Worm (Caenorhabditis elegans): ENCODE data around the gene skpo-2.
"Not testable (repeated sequence)": the region's sequence is repeated elsewhere in the genome, so short reads cannot be mapped to it uniquely, and the experiment has no call there.

skpo-2 gene

ce11 chrII:3452421-3452820 lies 16.1 kb upstream of the skpo-2 start, which contains the start of gene C16C8.12:
Gene C16C8.12, plus strand, starts transcription at chrII:3452721.
- TF ChIP-seq M03D4.4 (tag; optimal IDR thresholded peaks at IDR 0.05) (no peak), nhr-28 (tag; optimal IDR thresholded peaks at IDR 0.05) (no peak), lin-32 (GFP tag; optimal IDR thresholded peaks at IDR 0.05) (no peak), lin-13 (tag; optimal IDR thresholded peaks at IDR 0.05) (no peak), pha-4 (tag; optimal IDR thresholded peaks at IDR 0.05) (no peak), elt-1 (tag; optimal IDR thresholded peaks at IDR 0.05; ENCODE audit: borderline replicate concordance, insufficient read depth) (no peak), ceh-43 (GFP tag; optimal IDR thresholded peaks at IDR 0.05) (no peak), drap-1 (GFP tag; optimal IDR thresholded peaks at IDR 0.05) (no peak), unc-120 (tag; optimal IDR thresholded peaks at IDR 0.05; ENCODE audit: poor library complexity, severe bottlenecking) (no peak), elt-3 (tag; optimal IDR thresholded peaks at IDR 0.05) (no peak)

ce11 chrII:3449514-3449913 lies 13.2 kb upstream of the skpo-2 start, which contains the start of gene C16C8.14:
Gene C16C8.14, plus strand, starts transcription at chrII:3449814.
- not testable (repeated sequence) for TF ChIP-seq ceh-43 (GFP tag; optimal IDR thresholded peaks at IDR 0.05); elt-3 (tag; optimal IDR thresholded peaks at IDR 0.05); mls-2 (tag; optimal IDR thresholded peaks at IDR 0.05)

ce11 chrII:3448776-3449280 lies 12.5 kb upstream of the skpo-2 start, which contains the start of gene C16C8.25:
Gene C16C8.25, plus strand, starts transcription at chrII:3449230.
- TF ChIP-seq lsy-2 (tag; optimal IDR thresholded peaks at IDR 0.05) (no peak), flh-1 (GFP tag; optimal IDR thresholded peaks at IDR 0.05) (no peak), bed-3 (GFP tag; optimal IDR thresholded peaks at IDR 0.05) (no peak), nhr-28 (tag; optimal IDR thresholded peaks at IDR 0.05) (no peak), blmp-1 (tag; optimal IDR thresholded peaks at IDR 0.05) (no peak), lin-13 (tag; optimal IDR thresholded peaks at IDR 0.05) (no peak), tbx-8 (GFP tag; optimal IDR thresholded peaks at IDR 0.05) (no peak), sem-2 (GFP tag; optimal IDR thresholded peaks at IDR 0.05) (no peak), ztf-11 (tag; optimal IDR thresholded peaks at IDR 0.05) (no peak), sptf-1 (tag; optimal IDR thresholded peaks at IDR 0.05) (no peak), M03D4.4 (tag; optimal IDR thresholded peaks at IDR 0.05) (no peak), ham-2 (GFP tag; optimal IDR thresholded peaks at IDR 0.05) (no peak), nhr-76 (tag; optimal IDR thresholded peaks at IDR 0.05) (no peak), cnd-1 (tag; optimal IDR thresholded peaks at IDR 0.05) (no peak), pha-4 (tag; optimal IDR thresholded peaks at IDR 0.05) (no peak), drap-1 (GFP tag; optimal IDR thresholded peaks at IDR 0.05) (no peak), mep-1 (tag; optimal IDR thresholded peaks at IDR 0.05) (no peak)

- TF ChIP-seq lin-13 (tag; optimal IDR thresholded peaks at IDR 0.05) = no peak
- no peak for TF ChIP-seq lsy-2 (tag; optimal IDR thresholded peaks at IDR 0.05)
- no peak for TF ChIP-seq elt-1 (tag; optimal IDR thresholded peaks at IDR 0.05; ENCODE audit: borderline replicate concordance, insufficient read depth)
- TF ChIP-seq pha-4 (tag; optimal IDR thresholded peaks at IDR 0.05) = no peak
- TF ChIP-seq drap-1 (GFP tag; optimal IDR thresholded peaks at IDR 0.05) = no peak
- no peak for TF ChIP-seq mls-2 (tag; optimal IDR thresholded peaks at IDR 0.05)
- no peak for TF ChIP-seq ztf-11 (tag; optimal IDR thresholded peaks at IDR 0.05)
- no peak for TF ChIP-seq unc-39 (tag; optimal IDR thresholded peaks at IDR 0.05)
- TF ChIP-seq ces-1 (GFP tag; optimal IDR thresholded peaks at IDR 0.05) = no peak
- TF ChIP-seq nhr-28 (tag; optimal IDR thresholded peaks at IDR 0.05) = no peak
- TF ChIP-seq nhr-12 (tag; optimal IDR thresholded peaks at IDR 0.05) = no peak
- TF ChIP-seq unc-120 (tag; optimal IDR thresholded peaks at IDR 0.05; ENCODE audit: poor library complexity, severe bottlenecking) = no peak
- no peak for TF ChIP-seq hlh-1 (tag; optimal IDR thresholded peaks at IDR 0.05)
- TF ChIP-seq lin-32 (GFP tag; optimal IDR thresholded peaks at IDR 0.05) = no peak
- TF ChIP-seq nhr-237 (tag; optimal IDR thresholded peaks at IDR 0.05) = no peak
- TF ChIP-seq bed-3 (GFP tag; optimal IDR thresholded peaks at IDR 0.05) = no peak
- TF ChIP-seq mep-1 (tag; optimal IDR thresholded peaks at IDR 0.05) = no peak
- no peak for TF ChIP-seq snpc-4 (tag; optimal IDR thresholded peaks at IDR 0.05)
- TF ChIP-seq ham-2 (GFP tag; optimal IDR thresholded peaks at IDR 0.05) = no peak
These were observed 11.6 kb upstream of the skpo-2 start, which contains the start of gene C16C8.21 for ce11 chrII:3447906-3448305. Gene C16C8.21, plus strand, starts transcription at chrII:3448206.

DNA sequence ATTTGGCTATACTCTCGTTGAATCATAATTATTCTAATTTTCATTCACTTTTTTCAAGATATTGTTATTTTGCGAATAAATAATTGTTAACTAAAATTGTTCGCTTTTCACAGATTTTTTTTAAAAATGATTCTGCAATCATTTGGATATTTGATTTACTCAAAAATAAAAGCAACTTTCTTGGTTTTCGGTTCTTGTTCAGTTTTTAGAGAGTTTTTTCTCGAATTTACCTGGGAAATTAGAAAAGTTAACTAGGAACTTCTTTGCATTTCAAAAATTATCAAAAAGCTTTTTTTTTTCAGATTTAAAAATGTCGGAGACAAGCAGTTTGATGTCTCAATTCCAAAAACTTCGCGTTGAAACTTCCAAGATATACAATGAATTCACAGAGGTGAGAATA lies 10.3 kb upstream of the skpo-2 start, which contains the start of the genes C16C8.20 and gldi-6:
C16C8.20 (plus strand) TSS at position 301 of the 400 bp plus-strand sequence.
gldi-6 (plus strand) TSS at position 301 of the 400 bp plus-strand sequence.
- TF ChIP-seq ceh-43 (GFP tag; optimal IDR thresholded peaks at IDR 0.05) (no peak), cnd-1 (tag; optimal IDR thresholded peaks at IDR 0.05) (no peak), snpc-4 (tag; optimal IDR thresholded peaks at IDR 0.05) (no peak), unc-120 (tag; optimal IDR thresholded peaks at IDR 0.05; ENCODE audit: poor library complexity, severe bottlenecking) (no peak), mep-1 (tag; optimal IDR thresholded peaks at IDR 0.05) (no peak), lin-13 (tag; optimal IDR thresholded peaks at IDR 0.05) (no peak), unc-39 (tag; optimal IDR thresholded peaks at IDR 0.05) (no peak), nhr-2 (tag; optimal IDR thresholded peaks at IDR 0.05) (no peak), ceh-83 (GFP tag; optimal IDR thresholded peaks at IDR 0.05) (no peak), mls-2 (tag; optimal IDR thresholded peaks at IDR 0.05) (no peak), tbx-8 (GFP tag; optimal IDR thresholded peaks at IDR 0.05) (no peak), drap-1 (GFP tag; optimal IDR thresholded peaks at IDR 0.05) (no peak), nhr-237 (tag; optimal IDR thresholded peaks at IDR 0.05) (no peak), elt-1 (tag; optimal IDR thresholded peaks at IDR 0.05; ENCODE audit: borderline replicate concordance, insufficient read depth) (no peak), nhr-76 (tag; optimal IDR thresholded peaks at IDR 0.05) (no peak)

Data from whole organism, mixed stage, embryonic.